Fruit fly (Drosophila melanogaster) whole organism, pupa: Measurements from ENCODE around the gene CG10365.

Source experiments
- CG10348 ChIP-seq: fragments of 200-800 bp; sonication (Bioruptor generic); IDR thresholded peaks from 2 replicates; pipeline ENCODE4 v1.3.6; 2022; ENCODE audit warnings: missing biosample characterization, missing genetic modification characterization
- CG12605 ChIP-seq: fragments of 200-800 bp; sonication (Bioruptor generic); IDR thresholded peaks from 2 replicates; pipeline ENCODE4 v1.3.6; 2022; ENCODE audit warnings: missing biosample characterization, missing genetic modification characterization
- CG13204 ChIP-seq: fragments of 200-800 bp; sonication (Bioruptor generic); optimal IDR thresholded peaks from 2 replicates; lab custom pipeline; 2018; ENCODE audit warnings: missing biosample characterization, mild to moderate bottlenecking, missing genetic modification characterization, moderate library complexity
- CG14655 ChIP-seq: fragments of 200-800 bp; sonication (Bioruptor generic); optimal IDR thresholded peaks from 3 replicates; lab custom pipeline; 2017; ENCODE audit warnings: mild to moderate bottlenecking, missing biosample characterization, missing genetic modification reagents, missing genetic modification characterization
- CG15710 ChIP-seq: fragments of 200-800 bp; sonication (Bioruptor generic); optimal IDR thresholded peaks from 2 replicates; lab custom pipeline; 2018; ENCODE audit warnings: missing biosample characterization, mild to moderate bottlenecking, missing genetic modification characterization, moderate library complexity
- CG17806 ChIP-seq: fragments of 200-800 bp; sonication (Bioruptor generic); optimal IDR thresholded peaks from 2 replicates; lab custom pipeline; 2018; ENCODE audit warnings: missing biosample characterization, mild to moderate bottlenecking, missing genetic modification characterization, moderate library complexity
- CG32121 ChIP-seq: fragments of 200-800 bp; sonication (Bioruptor generic); IDR thresholded peaks from 2 replicates; pipeline ENCODE4 v1.3.6; 2022; ENCODE audit warnings: missing biosample characterization, missing genetic modification characterization
- CG34367 ChIP-seq: fragments of 200-800 bp; sonication (Bioruptor generic); optimal IDR thresholded peaks from 2 replicates; lab custom pipeline; 2018; ENCODE audit warnings: missing biosample characterization, mild to moderate bottlenecking, missing genetic modification characterization
- CG4496 ChIP-seq: fragments of 200-800 bp; sonication (Bioruptor generic); IDR thresholded peaks from 3 replicates; pipeline ENCODE4 v1.3.6; 2022; ENCODE audit warnings: missing biosample characterization, missing genetic modification characterization
- CG8159 ChIP-seq: fragments of 200-800 bp; sonication (Bioruptor generic); optimal IDR thresholded peaks from 3 replicates; lab custom pipeline; 2018; ENCODE audit warnings: missing biosample characterization, mild to moderate bottlenecking, missing genetic modification characterization, moderate library complexity
- CG8301 ChIP-seq: fragments of 200-800 bp; sonication (Bioruptor generic); optimal IDR thresholded peaks from 2 replicates; lab custom pipeline; 2018; ENCODE audit warnings: missing biosample characterization, mild to moderate bottlenecking, missing genetic modification characterization
- CG9948 ChIP-seq: fragments of 200-800 bp; sonication (Bioruptor generic); optimal IDR thresholded peaks from 2 replicates; lab custom pipeline; 2018; ENCODE audit warnings: missing biosample characterization, mild to moderate bottlenecking, missing genetic modification characterization, moderate library complexity
- D1 ChIP-seq: fragments of 200-800 bp; sonication (Bioruptor generic); optimal IDR thresholded peaks from 2 replicates; lab custom pipeline; 2018; ENCODE audit warnings: missing biosample characterization, mild to moderate bottlenecking, missing genetic modification characterization, moderate library complexity
- EcR ChIP-seq: fragments of 200-800 bp; sonication (Bioruptor generic); optimal IDR thresholded peaks from 3 replicates; lab custom pipeline; 2019; ENCODE audit warnings: missing biosample characterization, missing genetic modification characterization, mild to moderate bottlenecking, moderate library complexity, missing genetic modification reagents
- Ets98B ChIP-seq: fragments of 200-800 bp; sonication (Bioruptor generic); IDR thresholded peaks from 2 replicates; pipeline ENCODE4 v1.3.6; 2022; ENCODE audit warnings: missing biosample characterization, missing genetic modification characterization
- Pif1A ChIP-seq: fragments of 200-800 bp; sonication (Bioruptor generic); optimal IDR thresholded peaks from 3 replicates; lab custom pipeline; 2016; ENCODE audit warnings: missing biosample characterization, missing genetic modification characterization
- Pif1B ChIP-seq: fragments of 200-800 bp; sonication (Bioruptor generic); optimal IDR thresholded peaks from 3 replicates; lab custom pipeline; 2016; ENCODE audit warnings: missing biosample characterization, missing genetic modification characterization
- Snoo ChIP-seq: fragments of 200-800 bp; sonication (Bioruptor generic); optimal IDR thresholded peaks from 3 replicates; lab custom pipeline; 2017; ENCODE audit warnings: missing biosample characterization, mild to moderate bottlenecking, missing genetic modification characterization, inconsistent platforms
- fd96Ca ChIP-seq: fragments of 200-800 bp; sonication (Bioruptor generic); IDR thresholded peaks from 3 replicates; pipeline ENCODE4 v1.3.6; 2022; ENCODE audit warnings: missing biosample characterization, missing genetic modification characterization
- gl ChIP-seq: fragments of 200-800 bp; sonication (Bioruptor generic); optimal IDR thresholded peaks from 2 replicates; lab custom pipeline; 2018; ENCODE audit warnings: missing biosample characterization, mild to moderate bottlenecking, missing genetic modification characterization
- rn ChIP-seq: fragments of 200-800 bp; sonication (Bioruptor generic); IDR thresholded peaks from 2 replicates; pipeline ENCODE4 v1.3.6; 2022; ENCODE audit warnings: missing biosample characterization, missing genetic modification characterization

The CG10365 gene

DNA sequence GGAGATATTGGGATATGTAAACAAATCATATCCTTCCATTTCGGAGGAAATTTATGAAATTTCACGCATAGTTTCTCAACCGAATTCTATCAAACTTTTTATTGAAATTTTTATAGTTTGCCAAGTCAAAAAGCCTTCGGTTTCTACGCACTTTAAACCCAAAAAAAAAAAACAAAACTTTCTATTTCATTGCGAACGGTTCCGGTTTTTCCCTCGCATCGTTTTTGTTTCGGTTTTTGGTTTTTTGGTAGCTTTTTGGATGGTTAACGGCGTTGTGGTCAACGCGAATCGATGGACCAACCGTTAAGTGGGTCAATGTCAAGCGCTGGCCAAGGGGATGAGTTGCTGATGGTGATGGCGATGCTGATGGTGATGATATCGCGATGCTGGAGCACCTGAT is 17.8 kb downstream of the CG10365 start:
- TF ChIP-seq EcR (GFP tag; lab: Kevin White, UChicago) (no peak), Pif1B (no peak), Ets98B (no peak), CG15710 (no peak), CG17806 (tag; lab: Kevin White, UChicago) (no peak)

DNA sequence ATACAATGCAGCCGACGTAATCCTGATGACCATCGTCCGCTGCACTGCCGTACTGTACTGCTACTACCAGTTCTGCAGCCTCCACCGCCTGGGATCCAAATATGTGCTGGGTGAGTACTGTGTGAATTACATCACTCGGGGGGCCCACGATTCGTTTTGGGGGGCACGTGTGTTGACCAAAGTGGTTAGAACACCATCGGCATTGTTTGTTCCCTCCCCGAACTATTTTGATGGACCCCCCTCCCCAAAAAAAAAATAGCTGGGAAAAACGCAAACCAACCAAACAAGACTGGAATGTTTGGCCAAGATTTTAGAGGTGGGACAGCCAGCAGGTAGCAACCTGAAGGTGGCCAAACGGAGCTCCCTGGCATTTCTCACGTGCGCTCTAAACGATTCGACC is 24.3 kb downstream of the CG10365 start:
- no peak for TF ChIP-seq D1 (tag; lab: Kevin White, UChicago)
- no peak for TF ChIP-seq CG15710
- no peak for TF ChIP-seq CG8159 (tag; lab: Kevin White, UChicago)
- TF ChIP-seq CG17806 (tag; lab: Kevin White, UChicago) = no peak
- no peak for TF ChIP-seq CG34367 (tag; lab: Kevin White, UChicago)
- TF ChIP-seq CG32121 (GFP tag; lab: Robert Waterston, UW) = no peak
- no peak for TF ChIP-seq Ets98B
- no peak for TF ChIP-seq EcR (GFP tag; lab: Kevin White, UChicago)
- no peak for TF ChIP-seq Snoo

- no peak for TF ChIP-seq CG34367 (tag; lab: Kevin White, UChicago)
- peak; percentile 29; the same call in 1 of the 3 replicates for TF ChIP-seq CG4496 (GFP tag; lab: Robert Waterston, UW)
- no peak for TF ChIP-seq Pif1B
- peak; percentile 39 for TF ChIP-seq CG15710
- no peak for TF ChIP-seq gl (tag; lab: Kevin White, UChicago)
- no peak for TF ChIP-seq CG12605 (GFP tag; lab: Robert Waterston, UW)
- peak; percentile 6 for TF ChIP-seq CG17806 (tag; lab: Kevin White, UChicago)
- no peak for TF ChIP-seq CG10348 (GFP tag; lab: Robert Waterston, UW)
- TF ChIP-seq Pif1A (GFP tag; lab: Kevin White, UChicago) = no peak
- TF ChIP-seq Ets98B = peak; percentile 58
- TF ChIP-seq fd96Ca = peak; percentile 28; the same call in 1 of the 3 replicates
- TF ChIP-seq EcR (GFP tag; lab: Kevin White, UChicago) = peak; percentile 6
- peak; percentile 40 for TF ChIP-seq Snoo
- TF ChIP-seq CG32121 (GFP tag; lab: Robert Waterston, UW) = peak; percentile 20; the same call in 1 of the 2 replicates
Observed at dm6 chr3R:23752728-23753127, 29.6 kb downstream of the CG10365 start, which contains the start of the genes RanBP3 and Rpt5. Gene RanBP3 (minus strand): TSS chr3R:23752834. Gene Rpt5 (plus strand): TSS chr3R:23752876.

DNA sequence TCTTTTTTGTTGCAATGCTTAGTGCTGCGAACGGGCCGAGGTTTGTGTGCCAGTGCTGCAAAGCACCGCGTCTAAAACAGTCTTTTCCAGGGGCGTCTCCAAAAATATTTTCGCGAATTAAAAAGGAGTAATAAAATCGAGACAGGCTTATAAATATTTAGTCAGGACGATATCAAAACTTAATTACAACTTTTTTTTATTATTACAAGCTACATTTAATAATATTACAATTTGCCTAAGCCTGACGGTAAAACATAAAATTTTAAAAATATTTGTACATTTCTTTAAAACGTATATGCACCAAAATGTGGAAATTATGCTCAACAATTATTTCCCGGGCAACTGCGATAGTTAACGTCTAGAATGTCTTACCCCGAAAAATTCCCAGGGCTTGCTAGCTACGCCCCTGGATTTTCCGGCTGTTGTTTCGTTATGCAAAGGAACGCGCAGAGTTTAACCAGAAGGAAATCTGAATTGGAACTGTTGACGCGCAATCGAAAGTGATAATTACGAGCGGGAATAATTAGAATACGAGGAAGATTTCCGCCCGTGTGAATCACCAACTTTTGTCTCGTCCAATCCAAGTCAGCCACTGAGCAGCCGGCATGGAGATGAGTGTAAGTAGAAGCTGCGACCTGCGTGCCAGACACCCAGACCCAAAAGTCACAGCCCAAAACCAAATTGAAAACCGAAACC is 34.9 kb downstream of the CG10365 start, which contains the start of the genes PTPMT1 and Hrd3:
TSS of gene PTPMT1 (plus strand) at position 428 of the 696 bp plus-strand sequence.
TSS of gene Hrd3 (minus strand) at position 646 of the 696 bp plus-strand sequence.
- TF ChIP-seq EcR (GFP tag; lab: Kevin White, UChicago) (peak; percentile 47), Pif1B (peak; percentile 99), CG9948 (tag; lab: Kevin White, UChicago) (peak; percentile 99), Snoo (peak; percentile 98), Ets98B (peak; percentile 91), fd96Ca (peak; percentile 94), CG13204 (GFP tag; lab: Kevin White, UChicago) (peak; percentile 95), D1 (tag; lab: Kevin White, UChicago) (no peak), CG12605 (GFP tag; lab: Robert Waterston, UW) (peak; percentile 88), gl (tag; lab: Kevin White, UChicago) (peak; percentile 91), CG17806 (tag; lab: Kevin White, UChicago) (peak; percentile 97), CG15710 (peak; percentile 99), CG34367 (tag; lab: Kevin White, UChicago) (peak; percentile 97), CG8159 (tag; lab: Kevin White, UChicago) (peak; percentile 99), CG14655 (GFP tag; lab: Kevin White, UChicago) (peak; percentile 100), Pif1A (GFP tag; lab: Kevin White, UChicago) (peak; percentile 99), CG32121 (GFP tag; lab: Robert Waterston, UW) (peak; percentile 95), CG8301 (tag; lab: Kevin White, UChicago) (peak; percentile 98), CG4496 (GFP tag; lab: Robert Waterston, UW) (peak; percentile 97), CG10348 (GFP tag; lab: Robert Waterston, UW) (peak; percentile 93), rn (GFP tag; lab: Robert Waterston, UW) (peak; percentile 92)
- TF ChIP-seq, all 21 proteins: peak for 20

dm6 chr3R:23760219-23761018 is 37.3 kb downstream of the CG10365 start, which contains the start of gene SdhD:
Gene SdhD (minus strand): TSS chr3R:23760600.
- TF ChIP-seq Snoo = peak; percentile 32
- TF ChIP-seq gl (tag; lab: Kevin White, UChicago) = no peak

- TF ChIP-seq CG17806 (tag; lab: Kevin White, UChicago) = no peak
- no peak for TF ChIP-seq gl (tag; lab: Kevin White, UChicago)
- TF ChIP-seq CG15710 = no peak
- TF ChIP-seq rn (GFP tag; lab: Robert Waterston, UW) = no peak
- no peak for TF ChIP-seq CG32121 (GFP tag; lab: Robert Waterston, UW)
- TF ChIP-seq CG9948 (tag; lab: Kevin White, UChicago) = no peak
- TF ChIP-seq CG10348 (GFP tag; lab: Robert Waterston, UW) = no peak
- no peak for TF ChIP-seq CG8301 (tag; lab: Kevin White, UChicago)
- TF ChIP-seq CG8159 (tag; lab: Kevin White, UChicago) = no peak
- no peak for TF ChIP-seq CG13204 (GFP tag; lab: Kevin White, UChicago)
- TF ChIP-seq Pif1B = no peak
- no peak for TF ChIP-seq D1 (tag; lab: Kevin White, UChicago)
- no peak for TF ChIP-seq Ets98B
- TF ChIP-seq CG14655 (GFP tag; lab: Kevin White, UChicago) = no peak
Observed at dm6 chr3R:23763015-23763414, 39.9 kb downstream of the CG10365 start, which contains the start of gene udt. Gene udt (minus strand): TSS chr3R:23763263.
